Fruit fly (Drosophila melanogaster) whole organism, adult: ENCODE results near the gene CG15308.

Experiments
- CG11617 ChIP-seq: fragments of 200-800 bp; sonication (Bioruptor generic); optimal IDR thresholded peaks from 2 replicates; lab custom pipeline; 2017; ENCODE audit warnings: mild to moderate bottlenecking, missing biosample characterization, missing genetic modification reagents, missing genetic modification characterization
- Crg-1 ChIP-seq: fragments of 200-800 bp; sonication (Bioruptor generic); optimal IDR thresholded peaks from 2 replicates; lab custom pipeline; 2016; ENCODE audit warnings: missing biosample characterization, missing genetic modification characterization
- Mnt ChIP-seq: fragments of 200-800 bp; sonication (Bioruptor generic); optimal IDR thresholded peaks from 2 replicates; lab custom pipeline; 2016; ENCODE audit warnings: missing biosample characterization, mild to moderate bottlenecking, missing genetic modification characterization
- cnc ChIP-seq, 2 experiments: fragments of >200 bp; optimal IDR thresholded peaks; 2 replicates each; lab custom pipeline; 2017
- kay ChIP-seq: fragments of 200-800 bp; sonication (Bioruptor generic); peaks from one replicate; lab custom pipeline; 2016; ENCODE audit warnings: missing biosample characterization, missing genetic modification characterization, borderline replicate concordance
- ovo ChIP-seq: fragments of 200-800 bp; sonication (Bioruptor generic); optimal IDR thresholded peaks from 2 replicates; lab custom pipeline; 2016; ENCODE audit warnings: missing biosample characterization, missing genetic modification characterization
- pad ChIP-seq: fragments of 200-800 bp; sonication (Bioruptor generic); optimal IDR thresholded peaks from 3 replicates; lab custom pipeline; 2017; ENCODE audit warnings: missing biosample characterization, missing genetic modification characterization, mild to moderate bottlenecking, moderate library complexity, missing genetic modification reagents
- toe ChIP-seq: fragments of 200-800 bp; sonication (Bioruptor generic); optimal IDR thresholded peaks from 2 replicates; lab custom pipeline; 2016; ENCODE audit warnings: missing biosample characterization, missing genetic modification characterization

- TF ChIP-seq Crg-1 (no peak), CG11617 (GFP tag; lab: Kevin White, UChicago) (no peak), Mnt (GFP tag; lab: Kevin White, UChicago) (peak; percentile 1), cnc (optimal IDR thresholded peaks at IDR 0.05; lab: Kevin White, UChicago) (no peak), ovo (GFP tag; lab: Kevin White, UChicago) (no peak), pad (GFP tag; lab: Kevin White, UChicago) (no peak), kay (GFP tag; lab: Kevin White, UChicago) (no peak), toe (GFP tag; lab: Kevin White, UChicago) (no peak)
These were observed 28.4 kb upstream of the CG15308 start for dm6 chrX:10247366-10247765.
